Worm (Caenorhabditis elegans) whole organism, late embryonic: ENCODE results near the gene F55C10.5.

Experiments used
- F13H6.1 ChIP-seq: sonication (generic microtip); optimal IDR thresholded peaks from 2 replicates; lab custom pipeline; 2016; ENCODE audit warnings: missing genetic modification characterization, missing compliant biosample characterization
- dve-1 ChIP-seq: sonication (generic microtip); optimal IDR thresholded peaks from 2 replicates; lab custom pipeline; 2017; ENCODE audit warnings: antibody characterized with exemption, mild to moderate bottlenecking, missing genetic modification characterization, missing compliant biosample characterization
- pag-3 ChIP-seq: sonication (generic microtip); optimal IDR thresholded peaks from 2 replicates; lab custom pipeline; 2016; ENCODE audit warnings: missing compliant biosample characterization, missing genetic modification characterization, borderline replicate concordance
- pat-9 ChIP-seq: fragments of 200-800 bp; sonication (Bioruptor generic); optimal IDR thresholded peaks from 2 replicates; lab custom pipeline; 2018; ENCODE audit warnings: mild to moderate bottlenecking, missing genetic modification characterization, moderate library complexity, missing compliant biosample characterization
- ztf-16 ChIP-seq: sonication (generic microtip); optimal IDR thresholded peaks from 2 replicates; lab custom pipeline; 2017; ENCODE audit warnings: missing genetic modification characterization, missing compliant biosample characterization

- no peak for TF ChIP-seq pat-9 (tag; lab: Kevin White, UChicago)
- no peak for TF ChIP-seq ztf-16 (tag; lab: Kevin White, UChicago)
- no peak for TF ChIP-seq F13H6.1 (tag; lab: Kevin White, UChicago)
- TF ChIP-seq dve-1 (tag; lab: Kevin White, UChicago) = no peak
- TF ChIP-seq pag-3 = no peak
Observed at ce11 chrV:11363575-11363974, 19.3 kb upstream of the F55C10.5 start.
